Fruit fly (Drosophila melanogaster) whole organism, embryonic: ENCODE results near the gene Kal1.

Experiments
- BEAF-32 ChIP-seq: fragments of 200-800 bp; sonication (Bioruptor generic); optimal IDR thresholded peaks from 3 replicates; lab custom pipeline; 2017; ENCODE audit warnings: missing biosample characterization, missing genetic modification characterization, mild to moderate bottlenecking, moderate library complexity, missing genetic modification reagents
- CG1832 ChIP-seq: fragments of 200-800 bp; sonication (Bioruptor generic); optimal IDR thresholded peaks from 2 replicates; lab custom pipeline; 2017; ENCODE audit warnings: missing biosample characterization, mild to moderate bottlenecking, missing genetic modification characterization, inconsistent platforms
- CG18476 ChIP-seq: fragments of 200-800 bp; sonication (Bioruptor generic); optimal IDR thresholded peaks from 2 replicates; lab custom pipeline; 2016; ENCODE audit warnings: missing biosample characterization, mild to moderate bottlenecking, missing genetic modification characterization
- Gug ChIP-seq: fragments of 200-800 bp; sonication (Bioruptor generic); IDR thresholded peaks from 4 replicates; pipeline ENCODE4 v1.3.6; 2022; ENCODE audit warnings: missing biosample characterization, missing genetic modification characterization
- chinmo ChIP-seq: fragments of 200-800 bp; sonication (Bioruptor generic); IDR thresholded peaks from 4 replicates; pipeline ENCODE4 v1.3.6; 2022; ENCODE audit warnings: missing biosample characterization, missing genetic modification characterization; ENCODE audit not compliant: partially characterized antibody
- gfzf ChIP-seq: fragments of 200-800 bp; sonication (Bioruptor generic); optimal IDR thresholded peaks from 2 replicates; lab custom pipeline; 2016; ENCODE audit warnings: missing biosample characterization, mild to moderate bottlenecking, missing genetic modification characterization, moderate library complexity
- kah ChIP-seq: fragments of 200-800 bp; sonication (Bioruptor generic); optimal IDR thresholded peaks from 2 replicates; lab custom pipeline; 2018; ENCODE audit warnings: missing biosample characterization, mild to moderate bottlenecking, missing genetic modification characterization
- knrl ChIP-seq: fragments of 200-800 bp; sonication (Bioruptor generic); IDR thresholded peaks from 3 replicates; pipeline ENCODE4 v1.3.6; 2022; ENCODE audit warnings: missing biosample characterization, missing genetic modification characterization; ENCODE audit not compliant: partially characterized antibody
- lola ChIP-seq, 3 experiments: fragments of >200 bp in 2 of 3; fragments of 200-800 bp in 1 of 3; sonication (Bioruptor generic) in 1 of 3; optimal IDR thresholded peaks; 2 replicates each; lab custom pipeline; 2017 to 2019; ENCODE audit warnings: missing biosample characterization in 3 of 3, missing genetic modification characterization in 3 of 3, mild to moderate bottlenecking in 1 of 3, moderate library complexity in 1 of 3
- rib ChIP-seq: fragments of 200-800 bp; sonication (Bioruptor generic); IDR thresholded peaks from 2 replicates; pipeline ENCODE4 v1.3.6; 2022; ENCODE audit warnings: missing biosample characterization, missing genetic modification characterization

DNA sequence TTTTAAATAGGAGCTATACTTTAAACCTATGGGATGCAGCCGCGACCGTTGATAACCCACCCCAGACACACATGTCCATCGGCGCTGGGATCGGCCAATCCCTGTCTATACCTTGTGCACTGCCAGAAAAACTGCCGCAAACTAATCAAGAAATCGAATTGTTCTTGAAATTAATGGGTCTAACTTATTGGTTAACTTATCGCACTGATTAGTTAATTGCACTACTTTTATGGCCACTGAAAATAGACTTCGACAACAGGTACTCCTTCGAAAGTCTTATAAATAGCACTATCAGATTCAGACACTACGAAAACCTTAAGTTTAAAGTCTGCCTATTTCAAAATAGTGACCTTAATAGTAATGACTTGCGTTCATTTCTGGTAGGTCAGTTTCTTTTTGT, 25.0 kb upstream of the Kal1 start, which contains the start of gene CG13607:
- TF ChIP-seq Gug (GFP tag; lab: Robert Waterston, UW) (no peak), gfzf (GFP tag; lab: Kevin White, UChicago) (no peak), CG18476 (no peak), lola (GFP tag; optimal IDR thresholded peaks at IDR 0.05; lab: Kevin White, UChicago) (no peak), rib (GFP tag; lab: Robert Waterston, UW) (no peak), chinmo (GFP tag; lab: Robert Waterston, UW) (no peak), BEAF-32 (GFP tag; lab: Kevin White, UChicago) (no peak), kah (GFP tag; lab: Kevin White, UChicago) (no peak), CG1832 (GFP tag; lab: Kevin White, UChicago) (no peak), knrl (no peak)
